Worm (Caenorhabditis elegans) whole organism, young adult: ENCODE data around the gene K08H10.6.

Source experiments
- ama-1 ChIP-seq, 3 experiments: fragments of 150-350 bp in 1 of 3; sonication (generic microtip) in 2 of 3; optimal IDR thresholded peaks; 2 replicates each; lab custom pipeline; 2014 to 2018; ENCODE audit warnings: missing biosample characterization in 2 of 3, missing genetic modification characterization in 2 of 3, missing genetic modification reagents in 2 of 3
- atf-7 ChIP-seq: sonication (generic microtip); optimal IDR thresholded peaks from 2 replicates; lab custom pipeline; 2017; ENCODE audit warnings: mild to moderate bottlenecking, missing genetic modification characterization, missing compliant biosample characterization
- ceh-79 ChIP-seq: sonication (generic microtip); optimal IDR thresholded peaks from 2 replicates; lab custom pipeline; 2017; ENCODE audit warnings: mild to moderate bottlenecking, missing genetic modification characterization, missing compliant biosample characterization
- hlh-12 ChIP-seq: sonication (generic microtip); optimal IDR thresholded peaks from 2 replicates; lab custom pipeline; 2016; ENCODE audit warnings: missing genetic modification characterization, missing compliant biosample characterization
- hrde-1 ChIP-seq: sonication (generic microtip); optimal IDR thresholded peaks from 2 replicates; lab custom pipeline; 2016; ENCODE audit warnings: missing genetic modification characterization, mild to moderate bottlenecking, missing compliant biosample characterization, moderate library complexity, missing genotype, missing genetic modification reagents, borderline replicate concordance
- repo-1 ChIP-seq: sonication (generic microtip); optimal IDR thresholded peaks from 2 replicates; lab custom pipeline; 2017; ENCODE audit warnings: mild to moderate bottlenecking, missing genetic modification characterization, missing compliant biosample characterization
- sdz-38 ChIP-seq: sonication (generic microtip); optimal IDR thresholded peaks from 2 replicates; lab custom pipeline; 2016; ENCODE audit warnings: missing genotype, missing genetic modification characterization, missing compliant biosample characterization
- snpc-4 ChIP-seq, 5 experiments: fragments of 150-350 bp in 1 of 5; sonication (generic microtip) in 4 of 5; optimal IDR thresholded peaks; 2 replicates each; lab custom pipeline; 2014 to 2018; ENCODE audit warnings: missing genetic modification characterization in 5 of 5, missing biosample characterization in 3 of 5, antibody characterized with exemption in 2 of 5, mild to moderate bottlenecking in 2 of 5, missing compliant biosample characterization in 2 of 5, missing genotype in 2 of 5, moderate library complexity in 2 of 5, missing genetic modification reagents in 1 of 5
- ztf-6 ChIP-seq: fragments of 200-800 bp; sonication (Bioruptor generic); IDR thresholded peaks from 2 replicates; pipeline ENCODE4 v1.3.6; 2022; ENCODE audit warnings: missing genetic modification reagents, missing genetic modification characterization, missing compliant biosample characterization

- TF ChIP-seq ceh-79 (tag; lab: Kevin White, UChicago) (no peak), snpc-4 (GFP tag; optimal IDR thresholded peaks at IDR 0.05; lab: Kevin White, UChicago) (no peak), snpc-4 (tag; optimal IDR thresholded peaks at IDR 0.05; lab: Kevin White, UChicago) (no peak), sdz-38 (tag; lab: Kevin White, UChicago) (no peak), atf-7 (tag; lab: Kevin White, UChicago) (no peak), repo-1 (tag; lab: Kevin White, UChicago) (no peak), hrde-1 (no peak), ama-1 (optimal IDR thresholded peaks at IDR 0.05; lab: Kevin White, UChicago) (no peak), ama-1 (GFP tag; optimal IDR thresholded peaks at IDR 0.05; lab: Kevin White, UChicago) (no peak), ztf-6 (GFP tag; lab: Robert Waterston, UW) (no peak), hlh-12 (tag; lab: Kevin White, UChicago) (no peak)
Observed at ce11 chrV:9991610-9992009, 4.1 kb downstream of the K08H10.6 start, which contains the start of the genes rde-1 and trpp-6.
